Worm (Caenorhabditis elegans): Measurements from ENCODE around the gene srh-214.

ce11 chrV:16804795-16805194, 24.8 kb downstream of the srh-214 start:
- no peak for TF ChIP-seq nhr-28 (tag; optimal IDR thresholded peaks at IDR 0.05)
- TF ChIP-seq nhr-90 (tag; optimal IDR thresholded peaks at IDR 0.05; ENCODE audit: poor library complexity), result no peak
- no peak for TF ChIP-seq unc-62 (GFP tag; optimal IDR thresholded peaks at IDR 0.05)
